Fruit fly (Drosophila melanogaster): ENCODE results near the gene Sse.

- TF ChIP-seq pan (optimal IDR thresholded peaks at IDR 0.05) (no peak), ey (GFP tag; optimal IDR thresholded peaks at IDR 0.05) (no peak)
Observed at dm6 chr3L:5664719-5664973, 2.6 kb upstream of the Sse start.
